Worm (Caenorhabditis elegans) whole organism, L2 larva: ENCODE measurements around the gene grl-17.

Source experiments
- fos-1 ChIP-seq: fragments of 150-350 bp; optimal IDR thresholded peaks from 2 replicates; lab custom pipeline; 2014; ENCODE audit warnings: missing biosample characterization, missing genetic modification characterization
- nhr-11 ChIP-seq: fragments of 150-350 bp; optimal IDR thresholded peaks from 2 replicates; lab custom pipeline; 2014; ENCODE audit warnings: missing biosample characterization, missing genetic modification characterization
- unc-62 ChIP-seq: fragments of 150-350 bp; optimal IDR thresholded peaks from 2 replicates; lab custom pipeline; 2014; ENCODE audit warnings: missing biosample characterization, missing genetic modification reagents, missing genetic modification characterization

- TF ChIP-seq nhr-11 = no peak
- TF ChIP-seq unc-62 (GFP tag; lab: Kevin White, UChicago) = no peak
- TF ChIP-seq fos-1 (tag; lab: Kevin White, UChicago) = peak; percentile 86
Observed at ce11 chrV:13571714-13572258, 8.0 kb upstream of the grl-17 start, which contains the start of gene C50B8.4.
